Worm (Caenorhabditis elegans): ENCODE results near the gene gcsh-1.

Gene gcsh-1

ce11 chrX:14562286-14563086 is 47.6 kb upstream of the gcsh-1 start (continued):
- TF ChIP-seq dmd-8 (GFP tag; IDR thresholded peaks at IDR 0.05) (no peak), daf-19 (GFP tag; conservative IDR thresholded peaks at IDR 0.05) (no peak), sdz-12 (GFP tag; optimal IDR thresholded peaks at IDR 0.05) (no peak), nhr-76 (tag; optimal IDR thresholded peaks at IDR 0.05) (no peak), cey-2 (tag; optimal IDR thresholded peaks at IDR 0.05; ENCODE audit: borderline replicate concordance, insufficient read depth) (no peak), F44E2.7 (GFP tag; IDR thresholded peaks at IDR 0.05) (no peak), spr-3 (GFP tag; optimal IDR thresholded peaks at IDR 0.05) (no peak), fkh-10 (GFP tag; optimal IDR thresholded peaks at IDR 0.05) (peak; percentile 9), zip-11 (GFP tag; IDR thresholded peaks at IDR 0.05) (no peak), hlh-30 (tag; optimal IDR thresholded peaks at IDR 0.05; ENCODE audit: insufficient read depth) (peak; percentile 78), madf-9 (GFP tag; conservative IDR thresholded peaks at IDR 0.05) (no peak), Y105C5A.15 (GFP tag; IDR thresholded peaks at IDR 0.05) (no peak), hlh-11 (tag; optimal IDR thresholded peaks at IDR 0.05) (peak; percentile 39), ceh-32 (tag; optimal IDR thresholded peaks at IDR 0.05; ENCODE audit: poor library complexity) (no peak), lin-39 (tag; optimal IDR thresholded peaks at IDR 0.05) (no peak), set-16 (GFP tag; IDR thresholded peaks at IDR 0.05) (no peak), nhr-111 (GFP tag; optimal IDR thresholded peaks at IDR 0.05) (no peak), unc-130 (GFP tag; optimal IDR thresholded peaks at IDR 0.05) (no peak), ceh-28 (tag; optimal IDR thresholded peaks at IDR 0.05) (no peak), nhr-28 (tag; optimal IDR thresholded peaks at IDR 0.05) (peak; percentile 91), Y48G9A.11 (GFP tag; IDR thresholded peaks at IDR 0.05) (no peak), ceh-44 (GFP tag; IDR thresholded peaks at IDR 0.05) (no peak), ztf-11 (tag; optimal IDR thresholded peaks at IDR 0.05) (no peak), unc-39 (tag; optimal IDR thresholded peaks at IDR 0.05) (no peak), lin-15B (tag; optimal IDR thresholded peaks at IDR 0.05) (no peak), nhr-237 (tag; optimal IDR thresholded peaks at IDR 0.05) (no peak), ama-1 (optimal IDR thresholded peaks at IDR 0.05) (no peak), zfp-2 (tag; optimal IDR thresholded peaks at IDR 0.05) (no peak), F49E8.2 (tag; optimal IDR thresholded peaks at IDR 0.05; ENCODE audit: borderline replicate concordance) (no peak), F26F4.8 (GFP tag; conservative IDR thresholded peaks at IDR 0.05) (no peak), ctbp-1 (GFP tag; IDR thresholded peaks at IDR 0.05) (peak; percentile 89), lin-13 (GFP tag; optimal IDR thresholded peaks at IDR 0.05) (peak; percentile 58)

DNA sequence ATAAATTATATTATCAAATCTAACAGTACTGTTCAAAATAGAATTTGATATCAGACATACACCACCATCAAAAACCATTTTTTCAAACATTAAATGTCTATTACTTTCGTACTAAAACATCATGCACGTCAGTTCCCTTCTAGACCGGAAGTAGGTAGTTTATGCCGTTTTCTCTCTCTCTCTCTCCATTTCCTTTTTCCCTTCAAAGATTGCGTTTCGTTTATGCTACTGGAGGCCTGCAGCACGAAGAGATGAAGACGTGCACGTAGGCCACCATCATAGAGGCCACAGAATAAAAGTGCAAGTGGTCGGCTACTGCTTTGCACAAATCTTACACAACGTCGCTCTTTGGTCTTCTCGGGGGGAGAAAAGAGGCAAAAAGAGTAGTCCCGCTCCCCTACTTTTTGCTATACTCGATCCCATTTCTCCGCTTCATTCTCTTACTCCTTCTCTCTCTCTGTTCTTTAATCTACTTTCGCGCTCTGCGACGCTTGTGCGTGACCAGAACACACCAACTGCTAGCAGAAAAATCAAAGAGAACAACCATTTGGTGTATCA is 46.6 kb upstream of the gcsh-1 start:
- peak; percentile 46 for TF ChIP-seq set-16 (GFP tag; IDR thresholded peaks at IDR 0.05)
- peak; percentile 9; the same call in 1 of the 2 replicates for TF ChIP-seq lin-1 (GFP tag; IDR thresholded peaks at IDR 0.05)
- no peak for TF ChIP-seq attf-4 (tag; optimal IDR thresholded peaks at IDR 0.05)
- no peak for TF ChIP-seq skn-1 (tag; optimal IDR thresholded peaks at IDR 0.05)
- peak; percentile 24 for TF ChIP-seq ceh-32 (tag; optimal IDR thresholded peaks at IDR 0.05; ENCODE audit: poor library complexity)
- TF ChIP-seq egl-43 (GFP tag; IDR thresholded peaks at IDR 0.05) = peak; percentile 66
- no peak; the same call in 1 of the 2 replicates for TF ChIP-seq tag-97 (GFP tag; IDR thresholded peaks at IDR 0.05)
- TF ChIP-seq dpl-1 (GFP tag; optimal IDR thresholded peaks at IDR 0.05) = peak; percentile 10
- TF ChIP-seq nhr-102 (tag; optimal IDR thresholded peaks at IDR 0.05) = no peak
- no peak for TF ChIP-seq R02D3.7 (tag; optimal IDR thresholded peaks at IDR 0.05)
- TF ChIP-seq lin-29 (GFP tag; IDR thresholded peaks at IDR 0.05) = no peak
- TF ChIP-seq lsy-2 (tag; optimal IDR thresholded peaks at IDR 0.05) = peak; percentile 58 to 70
- TF ChIP-seq unc-130 (GFP tag; optimal IDR thresholded peaks at IDR 0.05) = no peak
- no peak for TF ChIP-seq madf-9 (GFP tag; conservative IDR thresholded peaks at IDR 0.05)
- TF ChIP-seq nhr-10 (tag; optimal IDR thresholded peaks at IDR 0.05) = no peak
- peak; percentile 82 for TF ChIP-seq php-3 (GFP tag; IDR thresholded peaks at IDR 0.05)
- peak; percentile 86 for TF ChIP-seq ctbp-1 (GFP tag; IDR thresholded peaks at IDR 0.05)
- TF ChIP-seq mep-1 (tag; optimal IDR thresholded peaks at IDR 0.05) = peak; percentile 72
- TF ChIP-seq rbr-2 (tag; optimal IDR thresholded peaks at IDR 0.05) = peak; percentile 70
- peak; percentile 77; the same call in 1 of the 2 replicates for TF ChIP-seq dmd-6 (GFP tag; IDR thresholded peaks at IDR 0.05)
- no peak for TF ChIP-seq nhr-111 (GFP tag; optimal IDR thresholded peaks at IDR 0.05)
- no peak for TF ChIP-seq zip-2 (tag; optimal IDR thresholded peaks at IDR 0.05)
- TF ChIP-seq spr-3 (GFP tag; optimal IDR thresholded peaks at IDR 0.05) = no peak
- TF ChIP-seq lin-38 (GFP tag; IDR thresholded peaks at IDR 0.05) = peak; percentile 29; the same call in 1 of the 2 replicates

Measured in whole organism, L4 larva.